Worm (Caenorhabditis elegans) whole organism, young adult: ENCODE data around the gene srgp-1.

Experiments
- F57A8.1 ChIP-seq: fragments of 200-800 bp; sonication (Bioruptor generic); optimal IDR thresholded peaks from 2 replicates; lab custom pipeline; 2018; ENCODE audit warnings: mild to moderate bottlenecking, missing genetic modification characterization, moderate library complexity, missing compliant biosample characterization
- T07F8.4 ChIP-seq: sonication (generic microtip); optimal IDR thresholded peaks from 2 replicates; lab custom pipeline; 2016; ENCODE audit warnings: mild to moderate bottlenecking, missing genetic modification characterization, moderate library complexity, missing compliant biosample characterization
- Y56A3A.18 ChIP-seq: fragments of 200-800 bp; sonication (Bioruptor generic); IDR thresholded peaks from 2 replicates; pipeline ENCODE4 v1.3.6; 2022; ENCODE audit warnings: missing genetic modification reagents, missing genetic modification characterization, missing compliant biosample characterization
- Y95B8A.8 ChIP-seq: fragments of 200-800 bp; sonication (Bioruptor generic); IDR thresholded peaks from 2 replicates; pipeline ENCODE4 v1.3.6; 2022; ENCODE audit warnings: missing genetic modification reagents, missing genetic modification characterization, missing compliant biosample characterization
- akir-1 ChIP-seq: fragments of 200-800 bp; sonication (Bioruptor generic); optimal IDR thresholded peaks from 2 replicates; lab custom pipeline; 2018; ENCODE audit warnings: mild to moderate bottlenecking, missing genetic modification characterization, moderate library complexity, missing compliant biosample characterization
- ama-1 ChIP-seq, 3 experiments: fragments of 150-350 bp in 1 of 3; sonication (generic microtip) in 2 of 3; optimal IDR thresholded peaks; 2 replicates each; lab custom pipeline; 2014 to 2018; ENCODE audit warnings: missing biosample characterization in 2 of 3, missing genetic modification characterization in 2 of 3, missing genetic modification reagents in 2 of 3
- aptf-2 ChIP-seq: fragments of 200-800 bp; sonication (Bioruptor generic); conservative IDR thresholded peaks from 2 replicates; pipeline ENCODE4 v1.3.6; 2022; ENCODE audit warnings: missing genetic modification reagents, missing genetic modification characterization, missing compliant biosample characterization
- aptf-3 ChIP-seq: fragments of 200-800 bp; sonication (Bioruptor generic); IDR thresholded peaks from 2 replicates; pipeline ENCODE4 v1.3.6; 2022; ENCODE audit warnings: missing genetic modification characterization, missing compliant biosample characterization
- athp-1 ChIP-seq: sonication (generic microtip); optimal IDR thresholded peaks from 2 replicates; lab custom pipeline; 2017; ENCODE audit warnings: mild to moderate bottlenecking, missing genetic modification characterization, missing compliant biosample characterization
- attf-3 ChIP-seq: fragments of 200-800 bp; sonication (Bioruptor generic); conservative IDR thresholded peaks from 2 replicates; pipeline ENCODE4 v1.3.6; 2022; ENCODE audit warnings: missing genetic modification reagents, missing genetic modification characterization, missing compliant biosample characterization
- bed-1 ChIP-seq: fragments of 200-800 bp; sonication (Bioruptor generic); IDR thresholded peaks from 2 replicates; pipeline ENCODE4 v1.3.6; 2022; ENCODE audit warnings: missing genetic modification reagents, missing genetic modification characterization, missing compliant biosample characterization
- cebp-1 ChIP-seq, 2 experiments: fragments of 200-800 bp in 1 of 2; sonication (Bioruptor generic) in 1 of 2; sonication (generic microtip) in 1 of 2; IDR thresholded peaks in 1 of 2; optimal IDR thresholded peaks in 1 of 2; 2 replicates each; pipeline versions ENCODE4 v1.3.6 to Lab custom; 2017 to 2022; ENCODE audit warnings: missing compliant biosample characterization in 2 of 2, missing genetic modification characterization in 2 of 2, mild to moderate bottlenecking in 1 of 2, missing genetic modification reagents in 1 of 2, moderate library complexity in 1 of 2
- cebp-2 ChIP-seq: fragments of 200-800 bp; sonication (Bioruptor generic); IDR thresholded peaks from 2 replicates; pipeline ENCODE4 v1.3.6; 2022; ENCODE audit warnings: missing genetic modification characterization, missing compliant biosample characterization
- ceh-100 ChIP-seq: fragments of 200-800 bp; sonication (Bioruptor generic); IDR thresholded peaks from 2 replicates; pipeline ENCODE4 v1.3.6; 2022; ENCODE audit warnings: missing genetic modification reagents, missing genetic modification characterization, missing compliant biosample characterization
- ceh-27 ChIP-seq: fragments of 200-800 bp; sonication (Bioruptor generic); optimal IDR thresholded peaks from 2 replicates; lab custom pipeline; 2018; ENCODE audit warnings: mild to moderate bottlenecking, missing genetic modification characterization, moderate library complexity, missing compliant biosample characterization
- ceh-40 ChIP-seq: fragments of 200-800 bp; sonication (Bioruptor generic); IDR thresholded peaks from 2 replicates; pipeline ENCODE4 v1.3.6; 2022; ENCODE audit warnings: missing genetic modification characterization, missing compliant biosample characterization
- ceh-79 ChIP-seq: sonication (generic microtip); optimal IDR thresholded peaks from 2 replicates; lab custom pipeline; 2017; ENCODE audit warnings: mild to moderate bottlenecking, missing genetic modification characterization, missing compliant biosample characterization
- ceh-91 ChIP-seq: fragments of 200-800 bp; sonication (Bioruptor generic); IDR thresholded peaks from 2 replicates; pipeline ENCODE4 v1.3.6; 2022; ENCODE audit warnings: missing genetic modification reagents, missing genetic modification characterization, missing compliant biosample characterization
- ekl-4 ChIP-seq: fragments of 200-800 bp; sonication (Bioruptor generic); IDR thresholded peaks from 2 replicates; pipeline ENCODE4 v1.3.6; 2022; ENCODE audit warnings: missing genetic modification reagents, missing genetic modification characterization, missing compliant biosample characterization
- hlh-12 ChIP-seq: sonication (generic microtip); optimal IDR thresholded peaks from 2 replicates; lab custom pipeline; 2016; ENCODE audit warnings: missing genetic modification characterization, missing compliant biosample characterization
- hmg-20 ChIP-seq: fragments of 200-800 bp; sonication (Bioruptor generic); IDR thresholded peaks from 2 replicates; pipeline ENCODE4 v1.3.6; 2022; ENCODE audit warnings: missing genetic modification reagents, missing genetic modification characterization, missing compliant biosample characterization
- hrde-1 ChIP-seq: sonication (generic microtip); optimal IDR thresholded peaks from 2 replicates; lab custom pipeline; 2016; ENCODE audit warnings: missing genetic modification characterization, mild to moderate bottlenecking, missing compliant biosample characterization, moderate library complexity, missing genotype, missing genetic modification reagents, borderline replicate concordance
- let-526 ChIP-seq: fragments of 200-800 bp; sonication (Bioruptor generic); IDR thresholded peaks from 2 replicates; pipeline ENCODE4 v1.3.6; 2022; ENCODE audit warnings: missing genetic modification reagents, missing genetic modification characterization, missing compliant biosample characterization
- lin-26 ChIP-seq: fragments of 200-800 bp; sonication (Bioruptor generic); IDR thresholded peaks from 2 replicates; pipeline ENCODE4 v1.3.6; 2022; ENCODE audit warnings: missing genetic modification reagents, missing genetic modification characterization, missing compliant biosample characterization
- lin-35 ChIP-seq, 3 experiments: fragments of 150-350 bp in 2 of 3; sonication (generic microtip) in 1 of 3; optimal IDR thresholded peaks; 2 replicates each; lab custom pipeline; 2014 to 2018; ENCODE audit warnings: missing biosample characterization in 3 of 3, missing genetic modification characterization in 3 of 3, missing genetic modification reagents in 3 of 3
- lir-1 ChIP-seq: fragments of 200-800 bp; sonication (Bioruptor generic); conservative IDR thresholded peaks from 2 replicates; pipeline ENCODE4 v1.3.6; 2022; ENCODE audit warnings: missing genetic modification reagents, missing genetic modification characterization, missing compliant biosample characterization
- lsl-1 ChIP-seq: fragments of 200-800 bp; sonication (Bioruptor generic); optimal IDR thresholded peaks from 2 replicates; lab custom pipeline; 2018; ENCODE audit warnings: mild to moderate bottlenecking, missing genetic modification characterization, moderate library complexity, missing compliant biosample characterization
- madf-6 ChIP-seq: fragments of 200-800 bp; sonication (Bioruptor generic); IDR thresholded peaks from 2 replicates; pipeline ENCODE4 v1.3.6; 2022; ENCODE audit warnings: missing genetic modification reagents, missing genetic modification characterization, missing compliant biosample characterization
- mel-28 ChIP-seq: sonication (generic microtip); optimal IDR thresholded peaks from 2 replicates; lab custom pipeline; 2016; ENCODE audit warnings: borderline replicate concordance, mild to moderate bottlenecking, missing genetic modification characterization, missing compliant biosample characterization
- nfyb-1 ChIP-seq: fragments of 200-800 bp; sonication (Bioruptor generic); IDR thresholded peaks from 2 replicates; pipeline ENCODE4 v1.3.6; 2022; ENCODE audit warnings: missing genetic modification reagents, missing genetic modification characterization, missing compliant biosample characterization
- nhr-80 ChIP-seq: sonication (generic microtip); optimal IDR thresholded peaks from 2 replicates; lab custom pipeline; 2016; ENCODE audit warnings: missing genetic modification characterization, missing compliant biosample characterization
- nhr-90 ChIP-seq: sonication (generic microtip); optimal IDR thresholded peaks from 2 replicates; lab custom pipeline; 2016; ENCODE audit warnings: missing genotype, mild to moderate bottlenecking, missing genetic modification characterization, missing compliant biosample characterization
- rcor-1 ChIP-seq: fragments of 200-800 bp; sonication (Bioruptor generic); IDR thresholded peaks from 2 replicates; pipeline ENCODE4 v1.3.6; 2022; ENCODE audit warnings: missing genetic modification reagents, missing genetic modification characterization, missing compliant biosample characterization
- rec-8 ChIP-seq, 2 experiments: sonication (generic microtip); optimal IDR thresholded peaks; 2 replicates each; lab custom pipeline; 2016; ENCODE audit warnings: mild to moderate bottlenecking in 2 of 2, missing genetic modification characterization in 2 of 2, missing genetic modification reagents in 2 of 2, missing genotype in 2 of 2, missing biosample characterization in 1 of 2, missing compliant biosample characterization in 1 of 2, moderate library complexity in 1 of 2
- sea-2 ChIP-seq: fragments of 200-800 bp; sonication (Bioruptor generic); IDR thresholded peaks from 2 replicates; pipeline ENCODE4 v1.3.6; 2022; ENCODE audit warnings: missing genetic modification characterization, missing compliant biosample characterization
- snpc-1.1 ChIP-seq: sonication (generic microtip); optimal IDR thresholded peaks from 2 replicates; lab custom pipeline; 2017; ENCODE audit warnings: missing genetic modification characterization, mild to moderate bottlenecking, missing compliant biosample characterization, antibody characterized with exemption, moderate library complexity, missing genotype, missing genetic modification reagents; ENCODE audit not compliant: insufficient read depth
- snpc-1.3 ChIP-seq: sonication (generic microtip); optimal IDR thresholded peaks from 2 replicates; lab custom pipeline; 2017; ENCODE audit warnings: missing genetic modification characterization, mild to moderate bottlenecking, missing compliant biosample characterization, antibody characterized with exemption, moderate library complexity, missing genotype, missing genetic modification reagents; ENCODE audit not compliant: insufficient read depth
- somi-1 ChIP-seq: fragments of 200-800 bp; sonication (Bioruptor generic); optimal IDR thresholded peaks from 2 replicates; lab custom pipeline; 2018; ENCODE audit warnings: mild to moderate bottlenecking, missing genetic modification characterization, missing compliant biosample characterization
- zim-3 ChIP-seq: sonication (generic microtip); optimal IDR thresholded peaks from 2 replicates; lab custom pipeline; 2017; ENCODE audit warnings: mild to moderate bottlenecking, missing genetic modification characterization, moderate library complexity, missing compliant biosample characterization

Gene srgp-1

ce11 chrIV:11523685-11524084, 46.6 kb upstream of the srgp-1 start:
- TF ChIP-seq ekl-4 (GFP tag; lab: Robert Waterston, UW), result 0 out of 2 replicates have a peak, but pooled peaks have one; percentile 9
- no peak for TF ChIP-seq Y95B8A.8 (GFP tag; lab: Robert Waterston, UW)
- TF ChIP-seq lsl-1 (GFP tag; lab: Kevin White, UChicago), result no peak
- 0 out of 2 replicates have a peak, but pooled peaks have one; percentile 15 for TF ChIP-seq attf-3 (GFP tag; lab: Robert Waterston, UW)
- 0 out of 2 replicates have a peak, but pooled peaks have one; percentile 55 for TF ChIP-seq lin-26 (GFP tag; lab: Robert Waterston, UW)
- TF ChIP-seq hlh-12 (tag; lab: Kevin White, UChicago), result no peak
- no peak for TF ChIP-seq rec-8 (tag; optimal IDR thresholded peaks at IDR 0.05; lab: Kevin White, UChicago)
- TF ChIP-seq rcor-1 (GFP tag; lab: Robert Waterston, UW), result 0 out of 2 replicates have a peak, but pooled peaks have one; percentile 14
- TF ChIP-seq ama-1 (optimal IDR thresholded peaks at IDR 0.05; lab: Kevin White, UChicago), result no peak
- TF ChIP-seq ama-1 (GFP tag; optimal IDR thresholded peaks at IDR 0.05; lab: Kevin White, UChicago), result no peak
- no peak for TF ChIP-seq akir-1
- TF ChIP-seq hrde-1 (tag; lab: Kevin White, UChicago), result no peak
- peak; percentile 83 for TF ChIP-seq lir-1
- TF ChIP-seq madf-6 (GFP tag; lab: Robert Waterston, UW), result 0 out of 2 replicates have a peak, but pooled peaks have one; percentile 9
- TF ChIP-seq ceh-100 (GFP tag; lab: Robert Waterston, UW), result no peak
- TF ChIP-seq ceh-79 (tag; lab: Kevin White, UChicago), result no peak
- TF ChIP-seq lin-35 (GFP tag; optimal IDR thresholded peaks at IDR 0.05; lab: Kevin White, UChicago), result peak in 1 of 3 experiments; percentile 1
- TF ChIP-seq mel-28, result no peak
- TF ChIP-seq bed-1, result no peak
- no peak for TF ChIP-seq F57A8.1 (GFP tag; lab: Kevin White, UChicago)
- TF ChIP-seq Y56A3A.18 (GFP tag; lab: Robert Waterston, UW), result no peak
- no peak for TF ChIP-seq somi-1
- no peak for TF ChIP-seq ceh-27 (GFP tag; lab: Kevin White, UChicago)
- no peak for TF ChIP-seq aptf-3 (GFP tag; lab: Robert Waterston, UW)
- no peak for TF ChIP-seq sea-2 (GFP tag; lab: Robert Waterston, UW)
- no peak for TF ChIP-seq zim-3 (tag; lab: Kevin White, UChicago)
- no peak for TF ChIP-seq nfyb-1 (GFP tag; lab: Robert Waterston, UW)
- TF ChIP-seq ceh-91 (GFP tag; lab: Robert Waterston, UW), result no peak
- no peak for TF ChIP-seq snpc-1.3
- no peak for TF ChIP-seq aptf-2 (GFP tag; lab: Robert Waterston, UW)
- TF ChIP-seq T07F8.4 (tag; lab: Kevin White, UChicago), result no peak
- TF ChIP-seq ceh-40, result no peak
- no peak for TF ChIP-seq let-526 (GFP tag; lab: Robert Waterston, UW)
- no peak for TF ChIP-seq cebp-1 (GFP tag; IDR thresholded peaks at IDR 0.05; lab: Robert Waterston, UW)
- TF ChIP-seq cebp-1 (tag; optimal IDR thresholded peaks at IDR 0.05; lab: Kevin White, UChicago), result no peak
- no peak for TF ChIP-seq hmg-20 (GFP tag; lab: Robert Waterston, UW)
- no peak for TF ChIP-seq snpc-1.1 (tag; lab: Kevin White, UChicago)
- no peak for TF ChIP-seq nhr-80 (tag; lab: Kevin White, UChicago)
- no peak for TF ChIP-seq athp-1 (tag; lab: Kevin White, UChicago)
- TF ChIP-seq nhr-90 (tag; lab: Kevin White, UChicago), result no peak
- TF ChIP-seq cebp-2, result no peak
